Worm (Caenorhabditis elegans): ENCODE measurements around the gene srd-55.

ce11 chrII:7456184-7456583 lies 47.9 kb downstream of the srd-55 start, which contains the start of gene D1022.3:
- no peak for TF ChIP-seq egl-27 (tag; optimal IDR thresholded peaks at IDR 0.05)
- TF ChIP-seq ceh-9 (tag; optimal IDR thresholded peaks at IDR 0.05) = no peak
- TF ChIP-seq sea-2 (GFP tag; optimal IDR thresholded peaks at IDR 0.05) = no peak
- TF ChIP-seq nfya-1 (tag; optimal IDR thresholded peaks at IDR 0.05; ENCODE audit: insufficient read depth) = no peak
- no peak for TF ChIP-seq pha-4 (tag; optimal IDR thresholded peaks at IDR 0.05)
- no peak for TF ChIP-seq elt-2 (tag; optimal IDR thresholded peaks at IDR 0.05)
- TF ChIP-seq ceh-16 (tag; optimal IDR thresholded peaks at IDR 0.05) = no peak
- no peak for TF ChIP-seq fos-1 (tag; optimal IDR thresholded peaks at IDR 0.05)

All from whole organism, L3 larva.